Fruit fly (Drosophila melanogaster): Measurements from ENCODE around the gene CG12011.

The CG12011 gene

DNA sequence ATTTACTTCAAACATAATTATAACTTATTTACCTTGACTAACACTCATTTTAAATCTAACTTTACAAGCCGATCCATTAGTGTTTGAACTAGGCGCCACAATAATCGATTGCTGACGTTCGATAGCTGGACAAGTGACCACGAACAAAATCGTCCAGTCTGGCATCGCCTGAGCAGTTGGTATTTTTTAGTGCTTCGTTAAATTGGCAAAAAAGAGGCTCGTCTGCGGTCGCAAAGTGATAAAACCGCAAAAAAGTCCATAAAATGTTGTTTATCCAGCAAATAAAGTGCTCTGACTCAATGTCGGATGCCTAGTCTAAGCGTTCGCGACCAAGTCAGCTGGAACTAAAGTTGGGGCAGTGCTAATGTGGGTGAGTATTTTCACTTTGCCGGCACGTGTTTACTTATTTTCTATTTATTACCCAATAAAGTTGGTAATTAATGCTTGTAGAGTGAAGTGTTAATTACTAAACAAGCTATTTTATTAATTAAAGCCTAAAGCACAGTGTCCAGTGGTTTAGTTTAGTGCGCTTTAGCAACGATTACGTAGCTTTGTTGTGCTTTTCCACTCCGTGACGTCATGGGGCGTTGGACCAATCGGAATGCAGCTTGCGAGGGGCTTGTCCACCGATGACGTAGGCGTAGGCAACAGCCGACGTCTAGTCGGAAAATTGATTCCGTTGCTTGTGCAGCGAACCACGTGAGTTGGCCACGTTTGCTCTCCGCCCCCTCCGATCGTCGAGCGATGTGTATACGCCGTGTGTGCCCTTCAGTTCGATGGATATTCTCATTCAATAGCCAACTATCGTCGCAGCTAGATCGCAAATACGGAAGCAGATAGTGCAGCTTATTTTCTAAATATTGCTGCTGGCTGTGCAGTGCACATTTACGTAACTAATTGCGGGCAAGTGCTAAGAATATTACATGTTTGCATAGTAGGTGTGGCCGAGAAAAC lies 44.2 kb downstream of the CG12011 start, which contains the start of gene Gk2 (continued):
- TF ChIP-seq CG12659 (GFP tag; optimal IDR thresholded peaks at IDR 0.05) (peak; percentile 13), CG13287 (GFP tag; IDR thresholded peaks at IDR 0.05; ENCODE audit: partially characterized antibody) (peak; percentile 72), CG6791 (GFP tag; IDR thresholded peaks at IDR 0.05; ENCODE audit: partially characterized antibody) (peak; percentile 48; the same call in 1 of the 3 replicates), NC2α (GFP tag; optimal IDR thresholded peaks at IDR 0.05) (no peak), hkb (optimal IDR thresholded peaks at IDR 0.05) (no peak), hkb (GFP tag; IDR thresholded peaks at IDR 0.05) (no peak), Fer1 (GFP tag; optimal IDR thresholded peaks at IDR 0.05) (no peak), Poxn (GFP tag; IDR thresholded peaks at IDR 0.05) (no peak), inv (GFP tag; IDR thresholded peaks at IDR 0.05; ENCODE audit: partially characterized antibody) (peak; percentile 27; the same call in 1 of the 2 replicates), Meics (GFP tag; optimal IDR thresholded peaks at IDR 0.05) (no peak), gem (tag; optimal IDR thresholded peaks at IDR 0.05) (no peak), CG8281 (tag; optimal IDR thresholded peaks at IDR 0.05) (no peak), Sry-δ (GFP tag; optimal IDR thresholded peaks at IDR 0.05) (peak; percentile 61), tin (GFP tag; optimal IDR thresholded peaks at IDR 0.05) (no peak), zen2 (GFP tag; IDR thresholded peaks at IDR 0.05; ENCODE audit: partially characterized antibody) (no peak), CG16815 (GFP tag; optimal IDR thresholded peaks at IDR 0.05) (no peak), Antp (GFP tag; optimal IDR thresholded peaks at IDR 0.05) (no peak), CG6175 (GFP tag; IDR thresholded peaks at IDR 0.05) (no peak), tup (GFP tag; optimal IDR thresholded peaks at IDR 0.05) (no peak), gcm2 (GFP tag; optimal IDR thresholded peaks at IDR 0.05) (no peak), CG11560 (tag; IDR thresholded peaks at IDR 0.05) (peak; percentile 70; the same call in 2 of the 3 replicates), ash1 (GFP tag; optimal IDR thresholded peaks at IDR 0.05) (no peak), PHDP (tag; optimal IDR thresholded peaks at IDR 0.05) (no peak), vnd (GFP tag; IDR thresholded peaks at IDR 0.05; ENCODE audit: partially characterized antibody) (peak; percentile 55; the same call in 1 of the 3 replicates), ken (GFP tag; IDR thresholded peaks at IDR 0.05) (no peak), Taf1 (GFP tag; IDR thresholded peaks at IDR 0.05) (no peak), Med (GFP tag) (peak; percentile 88), seq (GFP tag; IDR thresholded peaks at IDR 0.05) (no peak), Trl (optimal IDR thresholded peaks at IDR 0.05) (no peak), Trl (GFP tag; optimal IDR thresholded peaks at IDR 0.05) (no peak), sr (GFP tag; IDR thresholded peaks at IDR 0.05) (peak; percentile 35; the same call in 1 of the 3 replicates), Asciz (GFP tag; optimal IDR thresholded peaks at IDR 0.05) (no peak), sug (tag; optimal IDR thresholded peaks at IDR 0.05) (no peak), CG3838 (GFP tag; optimal IDR thresholded peaks at IDR 0.05) (no peak), CG8388 (GFP tag; optimal IDR thresholded peaks at IDR 0.05) (no peak), CG3281 (GFP tag; optimal IDR thresholded peaks at IDR 0.05) (peak; percentile 22), nerfin-2 (GFP tag; IDR thresholded peaks at IDR 0.05; ENCODE audit: partially characterized antibody) (peak; percentile 38; the same call in 1 of the 2 replicates), CG12219 (GFP tag; optimal IDR thresholded peaks at IDR 0.05) (no peak), CG9876 (GFP tag; optimal IDR thresholded peaks at IDR 0.05) (no peak), chif (GFP tag; optimal IDR thresholded peaks at IDR 0.05) (no peak), rib (GFP tag; IDR thresholded peaks at IDR 0.05) (peak; percentile 28; the same call in 1 of the 2 replicates), CG32532 (GFP tag; IDR thresholded peaks at IDR 0.05) (no peak), CG1603 (tag; optimal IDR thresholded peaks at IDR 0.05) (peak; percentile 69), CG10543 (GFP tag; optimal IDR thresholded peaks at IDR 0.05) (no peak), dmrt11E (tag; optimal IDR thresholded peaks at IDR 0.05) (no peak), bcd (GFP tag; optimal IDR thresholded peaks at IDR 0.05) (no peak), CG1602 (GFP tag; optimal IDR thresholded peaks at IDR 0.05) (no peak), Hand (GFP tag; optimal IDR thresholded peaks at IDR 0.05) (no peak)
